Worm (Caenorhabditis elegans): ENCODE measurements around the gene pho-11.

DNA sequence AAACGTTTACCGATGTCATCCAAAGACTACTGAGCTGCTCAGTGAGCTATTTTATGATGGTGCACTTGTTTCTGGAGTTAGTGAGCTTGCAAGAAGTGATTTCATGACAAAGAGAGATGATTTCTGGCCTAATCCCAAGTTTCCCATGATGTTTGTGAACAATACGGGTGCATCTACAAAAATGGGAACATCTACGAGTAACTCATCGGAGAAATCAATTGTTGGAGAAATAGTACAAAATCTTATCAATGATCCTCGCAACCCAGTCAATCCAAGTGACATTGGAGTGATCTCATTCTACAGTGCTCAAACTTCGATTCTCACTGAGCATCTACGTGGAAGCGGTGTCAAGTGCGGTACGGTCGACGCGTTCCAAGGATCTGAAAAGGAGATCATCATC, 3.2 kb upstream of the pho-11 start:
- TF ChIP-seq him-1 (tag; optimal IDR thresholded peaks at IDR 0.05): no peak
- TF ChIP-seq dao-5 (tag; optimal IDR thresholded peaks at IDR 0.05): no peak
- TF ChIP-seq W03F9.2 (tag; optimal IDR thresholded peaks at IDR 0.05): no peak

All from whole organism, L4/young adult.